Worm (Caenorhabditis elegans): Measurements from ENCODE around the gene R13A5.15.

DNA sequence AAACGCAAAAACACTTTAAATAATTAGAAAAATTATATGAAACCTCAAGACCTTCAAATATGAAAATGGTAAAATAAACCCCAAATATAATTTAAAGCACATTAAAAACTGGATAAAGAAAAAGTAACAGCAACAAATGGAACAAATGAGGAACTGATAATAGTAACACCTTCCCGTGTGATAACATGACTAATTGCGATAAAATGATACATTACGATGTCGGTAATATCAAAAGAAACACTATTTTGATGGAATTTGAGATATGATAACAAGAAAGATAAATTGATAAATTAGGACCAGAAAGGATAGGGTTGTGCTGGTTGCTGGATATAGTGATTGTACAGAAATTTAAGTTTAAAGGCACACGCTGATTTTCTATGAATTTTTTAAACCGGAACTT, 46.1 kb downstream of the R13A5.15 start:
- TF ChIP-seq W03F9.2 (tag; optimal IDR thresholded peaks at IDR 0.05) (no peak), him-1 (tag; optimal IDR thresholded peaks at IDR 0.05) (no peak), dao-5 (tag; optimal IDR thresholded peaks at IDR 0.05) (no peak)
